Fruit fly (Drosophila melanogaster) whole organism, wandering third instar larva: Measurements from ENCODE around the gene hth.

ENCODE experiments used
- Abd-B ChIP-seq: fragments of >200 bp; optimal IDR thresholded peaks from 2 replicates; lab custom pipeline; 2017; ENCODE audit warnings: missing biosample characterization, missing genetic modification characterization
- CG32264 ChIP-seq: fragments of 200-800 bp; sonication (Bioruptor generic); optimal IDR thresholded peaks from 2 replicates; lab custom pipeline; 2016; ENCODE audit warnings: missing biosample characterization, missing genetic modification characterization
- CG9705 ChIP-seq: fragments of 200-800 bp; sonication (Bioruptor generic); optimal IDR thresholded peaks from 2 replicates; lab custom pipeline; 2018; ENCODE audit warnings: missing biosample characterization, mild to moderate bottlenecking, missing genetic modification characterization
- CrebA ChIP-seq: fragments of 200-800 bp; sonication (Bioruptor generic); optimal IDR thresholded peaks from 2 replicates; lab custom pipeline; 2016; ENCODE audit warnings: missing biosample characterization, mild to moderate bottlenecking, missing genetic modification characterization, borderline replicate concordance
- Dfd ChIP-seq: fragments of >200 bp; optimal IDR thresholded peaks from 2 replicates; lab custom pipeline; 2017; ENCODE audit warnings: missing biosample characterization, missing genetic modification characterization
- Dif ChIP-seq: fragments of 200-275, 200-300 bp; sonication (Bioruptor generic); optimal IDR thresholded peaks from 2 replicates; lab custom pipeline; 2018; ENCODE audit warnings: missing biosample characterization, missing genetic modification characterization; ENCODE audit not compliant: partially characterized antibody
- GATAd ChIP-seq: sonication (Bioruptor generic); optimal IDR thresholded peaks from 2 replicates; lab custom pipeline; 2016; ENCODE audit warnings: missing biosample characterization, missing genetic modification characterization
- HLH106 ChIP-seq: fragments of 200-800 bp; optimal IDR thresholded peaks from 3 replicates; lab custom pipeline; 2019; ENCODE audit warnings: missing biosample characterization, mild to moderate bottlenecking, missing genetic modification characterization, moderate library complexity
- Hr78 ChIP-seq: fragments of >200 bp; optimal IDR thresholded peaks from 2 replicates; lab custom pipeline; 2017; ENCODE audit warnings: missing biosample characterization, missing genetic modification characterization
- Mio ChIP-seq: sonication (Bioruptor generic); optimal IDR thresholded peaks from 2 replicates; lab custom pipeline; 2016; ENCODE audit warnings: missing biosample characterization, missing genetic modification characterization
- Myc ChIP-seq: fragments of >200 bp; optimal IDR thresholded peaks from 2 replicates; lab custom pipeline; 2017
- N ChIP-seq: fragments of >200 bp; optimal IDR thresholded peaks from 2 replicates; lab custom pipeline; 2018; ENCODE audit warnings: missing biosample characterization, missing external identifiers, missing genetic modification characterization
- Rel ChIP-seq, 2 experiments: fragments of 200-800 bp; sonication (Bioruptor generic) in 1 of 2; optimal IDR thresholded peaks; 2 replicates in 1 of 2; 3 replicates in 1 of 2; lab custom pipeline; 2016 to 2019; ENCODE audit warnings: mild to moderate bottlenecking in 2 of 2, missing biosample characterization in 2 of 2, missing genetic modification characterization in 2 of 2, moderate library complexity in 1 of 2
- Sp1 ChIP-seq: fragments of 200-800 bp; sonication (Bioruptor generic); optimal IDR thresholded peaks from 3 replicates; lab custom pipeline; 2019; ENCODE audit warnings: missing biosample characterization, mild to moderate bottlenecking, missing genetic modification characterization, moderate library complexity
- Vsx2 ChIP-seq: fragments of 200-300, 225-300 bp; sonication (Bioruptor generic); optimal IDR thresholded peaks from 2 replicates; lab custom pipeline; 2018; ENCODE audit warnings: missing biosample characterization, missing genetic modification characterization; ENCODE audit not compliant: partially characterized antibody
- br ChIP-seq: fragments of 200-800 bp; sonication (Bioruptor generic); optimal IDR thresholded peaks from 2 replicates; lab custom pipeline; 2016; ENCODE audit warnings: missing biosample characterization, missing genetic modification characterization
- dl ChIP-seq, 2 experiments: fragments of 175-275, 200-275 bp in 1 of 2; fragments of 200-275 bp in 1 of 2; sonication (Bioruptor generic); optimal IDR thresholded peaks; lab custom pipeline; 2018; ENCODE audit warnings: mild to moderate bottlenecking in 2 of 2, missing biosample characterization in 2 of 2, missing genetic modification characterization in 2 of 2, moderate library complexity in 2 of 2; ENCODE audit not compliant: partially characterized antibody in 2 of 2, insufficient read depth in 1 of 2
- dmrt93B ChIP-seq: fragments of 200-800 bp; sonication (Bioruptor generic); optimal IDR thresholded peaks from 2 replicates; lab custom pipeline; 2018; ENCODE audit warnings: missing biosample characterization, mild to moderate bottlenecking, missing genetic modification characterization
- dsf ChIP-seq: sonication (Bioruptor generic); optimal IDR thresholded peaks from 2 replicates; lab custom pipeline; 2016; ENCODE audit warnings: missing biosample characterization, missing genetic modification characterization, borderline replicate concordance
- ey ChIP-seq: fragments of 200-800 bp; sonication (Bioruptor generic); optimal IDR thresholded peaks from 2 replicates; lab custom pipeline; 2016; ENCODE audit warnings: missing biosample characterization, missing genetic modification characterization
- foxo ChIP-seq, 2 experiments: fragments of 200-800 bp; sonication (Bioruptor generic); optimal IDR thresholded peaks; 2 replicates in 1 of 2; 3 replicates in 1 of 2; lab custom pipeline; 2016 to 2017; ENCODE audit warnings: missing biosample characterization in 2 of 2, missing genetic modification characterization in 2 of 2
- fru ChIP-seq: fragments of 200-800 bp; sonication (Bioruptor generic); optimal IDR thresholded peaks from 3 replicates; lab custom pipeline; 2016; ENCODE audit warnings: missing biosample characterization, mild to moderate bottlenecking, missing genetic modification characterization
- h ChIP-seq: fragments of 200-800 bp; sonication (Bioruptor generic); optimal IDR thresholded peaks from 3 replicates; lab custom pipeline; 2016; ENCODE audit warnings: missing biosample characterization, mild to moderate bottlenecking, missing genetic modification characterization
- jim ChIP-seq: fragments of 175-275, 200-325 bp; sonication (Bioruptor generic); optimal IDR thresholded peaks from 2 replicates; lab custom pipeline; 2016; ENCODE audit warnings: missing biosample characterization, mild to moderate bottlenecking, missing genetic modification characterization
- lola ChIP-seq: fragments of >200 bp; optimal IDR thresholded peaks from 2 replicates; lab custom pipeline; 2017; ENCODE audit warnings: missing biosample characterization, missing genetic modification characterization
- pan ChIP-seq: fragments of >200 bp; optimal IDR thresholded peaks from 2 replicates; lab custom pipeline; 2017
- rgr ChIP-seq: fragments of 200-800 bp; sonication (Bioruptor generic); optimal IDR thresholded peaks from 3 replicates; lab custom pipeline; 2016; ENCODE audit warnings: missing biosample characterization, mild to moderate bottlenecking, missing genetic modification characterization
- sage ChIP-seq: fragments of 200-800 bp; sonication (Bioruptor generic); optimal IDR thresholded peaks from 2 replicates; lab custom pipeline; 2016; ENCODE audit warnings: missing biosample characterization, mild to moderate bottlenecking, missing genetic modification characterization
- sv ChIP-seq: fragments of 200-800 bp; sonication (Bioruptor generic); optimal IDR thresholded peaks from 3 replicates; lab custom pipeline; 2016; ENCODE audit warnings: missing biosample characterization, missing genetic modification characterization
- tai ChIP-seq: sonication (Bioruptor generic); optimal IDR thresholded peaks from 2 replicates; lab custom pipeline; 2016; ENCODE audit warnings: missing biosample characterization, missing genetic modification characterization
- woc ChIP-seq: sonication (Bioruptor generic); optimal IDR thresholded peaks from 2 replicates; lab custom pipeline; 2016; ENCODE audit warnings: missing biosample characterization, mild to moderate bottlenecking, missing genetic modification characterization

The hth gene

DNA sequence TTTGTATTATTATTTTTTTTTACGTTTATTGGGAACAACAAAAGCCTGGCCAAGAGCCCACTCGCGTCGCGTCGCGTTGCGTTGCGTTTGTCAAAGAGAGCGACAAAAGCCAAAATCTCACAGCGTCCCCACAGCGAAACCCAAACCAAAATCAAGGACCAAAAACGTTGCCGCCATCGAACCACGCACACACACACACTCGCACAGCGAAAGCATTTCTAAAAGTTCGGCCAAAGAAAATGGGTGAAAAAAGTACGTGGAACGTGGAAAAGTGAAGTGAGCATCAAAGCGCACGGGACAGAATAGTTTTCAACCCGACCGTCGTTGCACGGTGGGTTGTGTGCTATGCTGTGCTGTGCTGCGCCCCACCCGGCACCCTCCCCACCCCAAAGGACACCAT, at the start of gene hth:
Gene hth (minus strand): TSS at position 101 of the 400 bp plus-strand sequence.
- no peak for TF ChIP-seq br (GFP tag; lab: Kevin White, UChicago)
- no peak for TF ChIP-seq fru (GFP tag; lab: Kevin White, UChicago)
- no peak for TF ChIP-seq jim (GFP tag; lab: Kevin White, UChicago)

DNA sequence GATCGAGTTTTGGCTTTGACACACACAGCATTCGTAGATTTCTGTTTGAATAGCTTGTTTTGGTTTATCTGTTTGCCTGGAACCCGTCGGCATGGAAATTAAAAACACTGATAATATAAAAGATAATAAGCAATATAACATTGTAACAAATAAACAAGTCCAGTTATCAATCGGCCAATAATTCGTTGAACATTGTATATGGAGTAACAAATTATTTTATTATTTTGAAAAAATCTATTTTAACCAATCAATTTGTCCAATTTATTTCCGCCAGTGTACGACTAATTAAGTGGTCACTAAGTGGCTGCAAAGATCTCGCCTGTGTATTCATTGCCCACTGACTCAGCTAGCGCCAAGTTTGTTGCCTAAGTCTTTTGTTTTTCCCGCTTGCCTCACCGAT, 49.5 kb upstream of the hth start:
- TF ChIP-seq lola (GFP tag; lab: Kevin White, UChicago) (no peak), dsf (GFP tag; lab: Kevin White, UChicago) (no peak), h (GFP tag; lab: Kevin White, UChicago) (no peak), GATAd (GFP tag; lab: Kevin White, UChicago) (no peak), sage (GFP tag; lab: Kevin White, UChicago) (no peak), Myc (lab: Kevin White, UChicago) (no peak), ey (GFP tag; lab: Kevin White, UChicago) (no peak), rgr (GFP tag; lab: Kevin White, UChicago) (no peak), Vsx2 (GFP tag; lab: Kevin White, UChicago) (no peak), HLH106 (tag; lab: Kevin White, UChicago) (no peak), dmrt93B (GFP tag; lab: Kevin White, UChicago) (no peak), Abd-B (GFP tag; lab: Kevin White, UChicago) (no peak), CrebA (no peak)

DNA sequence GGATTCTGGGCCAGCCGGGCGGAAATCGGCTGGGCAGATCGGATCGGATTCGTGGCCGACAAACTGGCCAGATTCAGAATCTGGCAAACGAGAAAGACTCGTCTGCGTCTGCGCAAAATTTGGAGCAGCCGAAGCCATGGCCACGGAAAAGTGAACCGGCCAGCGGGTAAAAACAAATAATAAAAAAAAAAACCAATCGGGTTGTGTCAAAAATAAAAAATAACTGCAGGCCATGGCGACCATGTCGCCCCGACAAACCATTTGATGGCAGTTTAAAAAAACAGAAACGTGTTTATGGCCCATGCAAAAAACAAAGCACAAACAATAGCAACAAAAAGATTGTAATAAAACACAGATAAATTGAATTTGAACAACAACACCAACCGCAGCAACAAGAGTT, 48.8 kb upstream of the hth start:
- TF ChIP-seq N = no peak
- no peak for TF ChIP-seq GATAd (GFP tag; lab: Kevin White, UChicago)
- TF ChIP-seq h (GFP tag; lab: Kevin White, UChicago) = no peak
- no peak for TF ChIP-seq dmrt93B (GFP tag; lab: Kevin White, UChicago)
- TF ChIP-seq Hr78 (GFP tag; lab: Kevin White, UChicago) = no peak
- TF ChIP-seq dl (GFP tag; optimal IDR thresholded peaks at IDR 0.05; lab: Kevin White, UChicago; ENCODE audit: insufficient read depth in 1 of 2, partially characterized antibody in 2 of 2) = no peak
- TF ChIP-seq CrebA = no peak
- no peak for TF ChIP-seq dsf (GFP tag; lab: Kevin White, UChicago)
- TF ChIP-seq Vsx2 (GFP tag; lab: Kevin White, UChicago) = no peak
- TF ChIP-seq CG9705 (GFP tag; lab: Kevin White, UChicago) = no peak
- TF ChIP-seq sv (GFP tag; lab: Kevin White, UChicago) = no peak
- no peak for TF ChIP-seq Mio (GFP tag; lab: Kevin White, UChicago)
- TF ChIP-seq tai (GFP tag; lab: Kevin White, UChicago) = no peak
- no peak for TF ChIP-seq Dfd (GFP tag; lab: Kevin White, UChicago)
- TF ChIP-seq Abd-B (GFP tag; lab: Kevin White, UChicago) = no peak
- TF ChIP-seq Sp1 (GFP tag; lab: Kevin White, UChicago) = no peak
- TF ChIP-seq CG32264 (GFP tag; lab: Kevin White, UChicago) = no peak
- no peak for TF ChIP-seq Dif (GFP tag; lab: Kevin White, UChicago)
- no peak for TF ChIP-seq rgr (GFP tag; lab: Kevin White, UChicago)
- no peak for TF ChIP-seq pan (lab: Kevin White, UChicago)

DNA sequence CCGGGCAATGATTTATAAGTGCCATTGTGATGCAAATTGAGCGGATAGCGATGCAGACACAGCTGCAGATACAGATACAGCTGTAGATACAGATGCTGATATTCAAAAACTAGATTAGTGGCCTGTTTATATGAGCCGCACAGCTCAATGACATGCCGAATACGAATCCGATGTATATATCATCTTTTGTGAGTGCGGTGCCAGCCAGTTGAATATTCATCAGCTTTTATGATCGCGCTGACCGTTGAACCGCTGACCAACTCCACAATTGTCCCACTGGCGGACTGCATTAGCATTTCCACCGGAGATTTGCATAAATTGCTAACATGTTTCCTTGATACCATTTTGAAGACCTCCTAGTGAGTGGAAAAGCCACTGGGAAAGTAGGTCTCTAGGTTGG, 47.9 kb upstream of the hth start:
- TF ChIP-seq Dif (GFP tag; lab: Kevin White, UChicago) = no peak
- TF ChIP-seq pan (lab: Kevin White, UChicago) = no peak
- no peak for TF ChIP-seq Rel (GFP tag; optimal IDR thresholded peaks at IDR 0.05; lab: Kevin White, UChicago)
- no peak for TF ChIP-seq Rel (tag; optimal IDR thresholded peaks at IDR 0.05; lab: Kevin White, UChicago)

DNA sequence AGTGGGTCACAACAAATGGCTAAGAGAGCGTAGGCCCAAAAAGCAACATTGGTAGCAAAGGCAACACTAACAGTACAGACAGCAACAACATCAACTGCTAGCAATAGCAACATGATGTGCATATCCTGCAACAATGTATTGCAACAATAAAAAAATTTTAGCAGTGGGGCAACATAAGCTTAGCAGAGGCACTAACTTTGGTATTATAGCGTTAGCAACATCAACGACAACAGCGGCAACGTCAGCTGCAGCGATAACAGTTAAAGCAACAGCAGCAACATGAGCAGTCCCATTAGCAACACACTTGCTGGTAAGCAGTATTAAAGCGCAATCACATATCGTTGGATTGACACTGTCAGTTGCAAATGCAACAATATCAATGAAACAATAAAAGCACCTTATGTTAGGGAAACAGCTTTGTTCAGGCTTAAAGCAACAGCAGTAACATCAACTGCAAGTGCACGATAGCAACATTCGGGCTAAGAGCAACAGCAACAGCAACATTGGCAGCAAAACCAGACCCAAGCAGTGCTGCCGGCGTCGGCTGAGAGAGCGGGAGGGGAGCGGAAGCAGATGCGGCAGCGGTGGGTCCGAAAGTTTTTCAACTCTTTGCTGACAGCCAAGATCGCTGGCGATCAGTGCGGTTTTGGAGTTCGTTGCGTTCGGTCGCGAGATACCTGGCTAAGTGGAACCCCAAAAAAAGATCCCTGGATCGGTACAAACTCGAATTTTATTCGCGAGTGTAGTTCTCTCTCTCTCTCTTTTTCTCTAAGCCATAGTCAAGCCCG, 47.1 kb upstream of the hth start, which contains the start of gene Skel:
Gene Skel (plus strand): TSS at position 637 of the 788 bp plus-strand sequence.
- no peak for TF ChIP-seq Dfd (GFP tag; lab: Kevin White, UChicago)
- no peak for TF ChIP-seq sv (GFP tag; lab: Kevin White, UChicago)
- TF ChIP-seq Vsx2 (GFP tag; lab: Kevin White, UChicago) = peak; percentile 34
- TF ChIP-seq woc (GFP tag; lab: Kevin White, UChicago) = no peak
- TF ChIP-seq Sp1 (GFP tag; lab: Kevin White, UChicago) = no peak
- TF ChIP-seq h (GFP tag; lab: Kevin White, UChicago) = peak; percentile 3
- TF ChIP-seq foxo (GFP tag; optimal IDR thresholded peaks at IDR 0.05; lab: Kevin White, UChicago) = no peak
- TF ChIP-seq dl (GFP tag; optimal IDR thresholded peaks at IDR 0.05; lab: Kevin White, UChicago; ENCODE audit: insufficient read depth in 1 of 2, partially characterized antibody in 2 of 2) = peak in 1 of 2 experiments; percentile 14
- TF ChIP-seq CG9705 (GFP tag; lab: Kevin White, UChicago) = no peak
- peak; percentile 75 for TF ChIP-seq Dif (GFP tag; lab: Kevin White, UChicago)
